Worm (Caenorhabditis elegans): Measurements from ENCODE around the gene F30H5.3.
"Not testable (repeated sequence)": the region's sequence is repeated elsewhere in the genome, so short reads cannot be mapped to it uniquely, and the experiment has no call there.

ce11 chrIII:536297-536696 is 24.3 kb upstream of the F30H5.3 start:
- not testable (repeated sequence) for TF ChIP-seq nfya-2 (GFP tag; IDR thresholded peaks at IDR 0.05); Y79H2A.3 (GFP tag; conservative IDR thresholded peaks at IDR 0.05); lin-35 (GFP tag; optimal IDR thresholded peaks at IDR 0.05); athp-1 (tag; optimal IDR thresholded peaks at IDR 0.05); C17E4.6 (GFP tag; IDR thresholded peaks at IDR 0.05); T07F8.4 (tag; optimal IDR thresholded peaks at IDR 0.05); F55B11.4 (tag; optimal IDR thresholded peaks at IDR 0.05; ENCODE audit: borderline replicate concordance, insufficient read depth); lsy-27 (tag; optimal IDR thresholded peaks at IDR 0.05; ENCODE audit: borderline replicate concordance, insufficient read depth); nhr-90 (tag; optimal IDR thresholded peaks at IDR 0.05); dox-1 (GFP tag; IDR thresholded peaks at IDR 0.05); F37B4.10 (GFP tag; IDR thresholded peaks at IDR 0.05); die-1 (tag; optimal IDR thresholded peaks at IDR 0.05); ama-1 (optimal IDR thresholded peaks at IDR 0.05); ama-1 (GFP tag; optimal IDR thresholded peaks at IDR 0.05); unc-62 (GFP tag; optimal IDR thresholded peaks at IDR 0.05)
